Fruit fly (Drosophila melanogaster) whole organism, wandering third instar larva: Measurements from ENCODE around the gene CG13398.

Source experiments
- CG9705 ChIP-seq: fragments of 200-800 bp; sonication (Bioruptor generic); optimal IDR thresholded peaks from 2 replicates; lab custom pipeline; 2018; ENCODE audit warnings: missing biosample characterization, mild to moderate bottlenecking, missing genetic modification characterization
- CrebA ChIP-seq: fragments of 200-800 bp; sonication (Bioruptor generic); optimal IDR thresholded peaks from 2 replicates; lab custom pipeline; 2016; ENCODE audit warnings: missing biosample characterization, mild to moderate bottlenecking, missing genetic modification characterization, borderline replicate concordance
- Dfd ChIP-seq: fragments of >200 bp; optimal IDR thresholded peaks from 2 replicates; lab custom pipeline; 2017; ENCODE audit warnings: missing biosample characterization, missing genetic modification characterization
- Dif ChIP-seq: fragments of 200-275, 200-300 bp; sonication (Bioruptor generic); optimal IDR thresholded peaks from 2 replicates; lab custom pipeline; 2018; ENCODE audit warnings: missing biosample characterization, missing genetic modification characterization; ENCODE audit not compliant: partially characterized antibody
- GATAd ChIP-seq: sonication (Bioruptor generic); optimal IDR thresholded peaks from 2 replicates; lab custom pipeline; 2016; ENCODE audit warnings: missing biosample characterization, missing genetic modification characterization
- HLH106 ChIP-seq: fragments of 200-800 bp; optimal IDR thresholded peaks from 3 replicates; lab custom pipeline; 2019; ENCODE audit warnings: missing biosample characterization, mild to moderate bottlenecking, missing genetic modification characterization, moderate library complexity
- Hnf4 ChIP-seq: fragments of 200-800 bp; sonication (Bioruptor generic); optimal IDR thresholded peaks from 2 replicates; lab custom pipeline; 2016; ENCODE audit warnings: missing biosample characterization, mild to moderate bottlenecking, missing genetic modification characterization
- Hr78 ChIP-seq: fragments of >200 bp; optimal IDR thresholded peaks from 2 replicates; lab custom pipeline; 2017; ENCODE audit warnings: missing biosample characterization, missing genetic modification characterization
- Hr83 ChIP-seq: fragments of 200-300 bp; sonication (Bioruptor generic); optimal IDR thresholded peaks from 2 replicates; lab custom pipeline; 2016; ENCODE audit warnings: missing biosample characterization, mild to moderate bottlenecking, missing genetic modification characterization, moderate library complexity; ENCODE audit not compliant: poor library complexity, severe bottlenecking
- Jra ChIP-seq: sonication (Bioruptor generic); optimal IDR thresholded peaks from 2 replicates; lab custom pipeline; 2016; ENCODE audit warnings: missing biosample characterization, missing genetic modification characterization
- Mio ChIP-seq: sonication (Bioruptor generic); optimal IDR thresholded peaks from 2 replicates; lab custom pipeline; 2016; ENCODE audit warnings: missing biosample characterization, missing genetic modification characterization
- Myc ChIP-seq: fragments of >200 bp; optimal IDR thresholded peaks from 2 replicates; lab custom pipeline; 2017
- N ChIP-seq: fragments of >200 bp; optimal IDR thresholded peaks from 2 replicates; lab custom pipeline; 2018; ENCODE audit warnings: missing biosample characterization, missing external identifiers, missing genetic modification characterization
- OdsH ChIP-seq: fragments of 200-800 bp; sonication (Bioruptor generic); optimal IDR thresholded peaks from 2 replicates; lab custom pipeline; 2016; ENCODE audit warnings: missing biosample characterization, mild to moderate bottlenecking, missing genetic modification characterization
- Rel ChIP-seq, 2 experiments: fragments of 200-800 bp; sonication (Bioruptor generic) in 1 of 2; optimal IDR thresholded peaks; 2 replicates in 1 of 2; 3 replicates in 1 of 2; lab custom pipeline; 2016 to 2019; ENCODE audit warnings: mild to moderate bottlenecking in 2 of 2, missing biosample characterization in 2 of 2, missing genetic modification characterization in 2 of 2, moderate library complexity in 1 of 2
- Sp1 ChIP-seq: fragments of 200-800 bp; sonication (Bioruptor generic); optimal IDR thresholded peaks from 3 replicates; lab custom pipeline; 2019; ENCODE audit warnings: missing biosample characterization, mild to moderate bottlenecking, missing genetic modification characterization, moderate library complexity
- brk ChIP-seq: fragments of 200-800 bp; sonication (Bioruptor generic); optimal IDR thresholded peaks from 2 replicates; lab custom pipeline; 2016; ENCODE audit warnings: missing biosample characterization, mild to moderate bottlenecking, missing genetic modification characterization
- dmrt93B ChIP-seq: fragments of 200-800 bp; sonication (Bioruptor generic); optimal IDR thresholded peaks from 2 replicates; lab custom pipeline; 2018; ENCODE audit warnings: missing biosample characterization, mild to moderate bottlenecking, missing genetic modification characterization
- dsf ChIP-seq: sonication (Bioruptor generic); optimal IDR thresholded peaks from 2 replicates; lab custom pipeline; 2016; ENCODE audit warnings: missing biosample characterization, missing genetic modification characterization, borderline replicate concordance
- ey ChIP-seq: fragments of 200-800 bp; sonication (Bioruptor generic); optimal IDR thresholded peaks from 2 replicates; lab custom pipeline; 2016; ENCODE audit warnings: missing biosample characterization, missing genetic modification characterization
- foxo ChIP-seq, 2 experiments: fragments of 200-800 bp; sonication (Bioruptor generic); optimal IDR thresholded peaks; 2 replicates in 1 of 2; 3 replicates in 1 of 2; lab custom pipeline; 2016 to 2017; ENCODE audit warnings: missing biosample characterization in 2 of 2, missing genetic modification characterization in 2 of 2
- fru ChIP-seq: fragments of 200-800 bp; sonication (Bioruptor generic); optimal IDR thresholded peaks from 3 replicates; lab custom pipeline; 2016; ENCODE audit warnings: missing biosample characterization, mild to moderate bottlenecking, missing genetic modification characterization
- h ChIP-seq: fragments of 200-800 bp; sonication (Bioruptor generic); optimal IDR thresholded peaks from 3 replicates; lab custom pipeline; 2016; ENCODE audit warnings: missing biosample characterization, mild to moderate bottlenecking, missing genetic modification characterization
- pan ChIP-seq: fragments of >200 bp; optimal IDR thresholded peaks from 2 replicates; lab custom pipeline; 2017
- psq ChIP-seq: fragments of 200-800 bp; sonication (Bioruptor generic); optimal IDR thresholded peaks from 3 replicates; lab custom pipeline; 2017; ENCODE audit warnings: missing biosample characterization, mild to moderate bottlenecking, missing genetic modification characterization, moderate library complexity
- sv ChIP-seq: fragments of 200-800 bp; sonication (Bioruptor generic); optimal IDR thresholded peaks from 3 replicates; lab custom pipeline; 2016; ENCODE audit warnings: missing biosample characterization, missing genetic modification characterization
- tai ChIP-seq: sonication (Bioruptor generic); optimal IDR thresholded peaks from 2 replicates; lab custom pipeline; 2016; ENCODE audit warnings: missing biosample characterization, missing genetic modification characterization
- usp ChIP-seq: fragments of >200 bp; optimal IDR thresholded peaks from 2 replicates; lab custom pipeline; 2017; ENCODE audit warnings: missing biosample characterization, missing genetic modification characterization

Gene CG13398

dm6 chr2L:8442147-8442546 is 27.1 kb upstream of the CG13398 start, which contains the start of gene CG31897:
Gene CG31897, plus strand, starts transcription at chr2L:8442447.
- TF ChIP-seq h (GFP tag; lab: Kevin White, UChicago), result no peak
- TF ChIP-seq HLH106 (tag; lab: Kevin White, UChicago), result no peak
- no peak for TF ChIP-seq sv
- TF ChIP-seq, all 38 proteins: peak for 0

dm6 chr2L:8438052-8438451 is 23.0 kb upstream of the CG13398 start, which contains the start of gene mus201:
Gene mus201, plus strand, starts transcription at chr2L:8438169.
- peak; percentile 0 for TF ChIP-seq CG9705 (GFP tag; lab: Kevin White, UChicago)
- TF ChIP-seq usp (GFP tag; lab: Kevin White, UChicago), result no peak

DNA sequence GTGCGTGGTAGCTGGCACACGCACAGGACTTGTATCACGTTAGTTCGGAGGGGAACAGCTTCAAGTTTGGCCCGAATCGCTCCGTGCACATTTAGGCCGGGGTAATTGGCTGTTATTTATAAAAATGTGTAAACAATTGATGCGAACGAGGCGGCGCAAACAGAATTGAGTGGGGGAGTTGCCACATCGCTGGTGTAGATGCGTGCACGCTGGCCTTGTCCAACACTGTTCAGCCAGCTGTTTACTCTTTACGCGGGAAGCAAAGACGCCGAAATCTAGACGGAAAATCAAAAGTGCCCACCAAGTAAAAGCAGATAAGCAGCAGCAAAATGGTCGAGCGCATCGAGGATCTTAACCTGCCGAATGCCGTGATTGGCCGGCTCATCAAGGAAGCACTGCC is 22.1 kb upstream of the CG13398 start, which contains the start of the genes D12 and Chrac-14:
TSS of gene D12 (minus strand) at position 190 of the 400 bp plus-strand sequence.
TSS of gene Chrac-14 (plus strand) at position 230 of the 400 bp plus-strand sequence.
- peak; percentile 87 for TF ChIP-seq Hr83
- TF ChIP-seq OdsH (GFP tag; lab: Kevin White, UChicago), result peak; percentile 4
- TF ChIP-seq fru (GFP tag; lab: Kevin White, UChicago), result no peak
- TF ChIP-seq psq (GFP tag; lab: Kevin White, UChicago), result peak; percentile 41
- no peak for TF ChIP-seq HLH106 (tag; lab: Kevin White, UChicago)
- no peak for TF ChIP-seq sv
- peak; percentile 0 for TF ChIP-seq Myc (lab: Kevin White, UChicago)

- TF ChIP-seq Dif (GFP tag; lab: Kevin White, UChicago) (peak; percentile 22), pan (lab: Kevin White, UChicago) (no peak), GATAd (GFP tag; lab: Kevin White, UChicago) (no peak)
Observed at dm6 chr2L:8433512-8433911, 18.5 kb upstream of the CG13398 start, which contains the start of gene grk. Gene grk, minus strand, starts transcription at chr2L:8433598.

DNA sequence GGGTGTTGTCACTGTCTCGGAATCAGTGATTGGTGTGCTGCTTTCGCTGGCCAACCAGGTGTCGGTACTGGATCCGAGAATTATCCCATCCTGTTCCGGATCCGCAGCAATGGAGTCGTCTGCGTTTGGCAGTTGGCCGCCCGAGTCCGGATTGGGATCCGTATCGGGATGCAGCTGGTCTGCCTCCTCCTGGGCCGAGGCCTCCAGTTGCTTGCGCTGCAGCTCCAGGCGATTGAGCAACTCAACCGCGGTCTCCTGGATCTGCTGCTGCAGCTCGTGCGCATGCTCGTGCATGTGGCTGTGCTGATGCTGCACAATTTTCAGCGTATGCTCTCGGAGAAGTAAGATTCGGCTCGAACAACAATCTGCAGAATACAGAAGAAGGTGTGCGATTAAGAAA is 17.1 kb upstream of the CG13398 start:
- no peak for TF ChIP-seq ey (GFP tag; lab: Kevin White, UChicago)
- TF ChIP-seq Myc (lab: Kevin White, UChicago), result no peak
- no peak for TF ChIP-seq Hr83
- TF ChIP-seq Mio (GFP tag; lab: Kevin White, UChicago), result no peak
- TF ChIP-seq fru (GFP tag; lab: Kevin White, UChicago), result no peak
- TF ChIP-seq h (GFP tag; lab: Kevin White, UChicago), result no peak
- TF ChIP-seq sv, result no peak
- no peak for TF ChIP-seq Sp1 (GFP tag; lab: Kevin White, UChicago)
- TF ChIP-seq tai (GFP tag; lab: Kevin White, UChicago), result no peak
- TF ChIP-seq GATAd (GFP tag; lab: Kevin White, UChicago), result no peak
- no peak for TF ChIP-seq brk
- no peak for TF ChIP-seq Hnf4
- TF ChIP-seq dsf (GFP tag; lab: Kevin White, UChicago), result no peak
- TF ChIP-seq Hr78 (GFP tag; lab: Kevin White, UChicago), result no peak
- TF ChIP-seq CG9705 (GFP tag; lab: Kevin White, UChicago), result no peak
- TF ChIP-seq dmrt93B (GFP tag; lab: Kevin White, UChicago), result no peak
- TF ChIP-seq, all 38 proteins: peak for 0

dm6 chr2L:8426801-8427200 is 11.7 kb upstream of the CG13398 start:
- TF ChIP-seq psq (GFP tag; lab: Kevin White, UChicago), result no peak
- no peak for TF ChIP-seq ey (GFP tag; lab: Kevin White, UChicago)
- no peak for TF ChIP-seq Dfd (GFP tag; lab: Kevin White, UChicago)
- no peak for TF ChIP-seq N (GFP tag; lab: Kevin White, UChicago)
- no peak for TF ChIP-seq CrebA
- TF ChIP-seq Hr78 (GFP tag; lab: Kevin White, UChicago), result no peak
- TF ChIP-seq Rel (GFP tag; optimal IDR thresholded peaks at IDR 0.05; lab: Kevin White, UChicago), result no peak
- TF ChIP-seq Rel (tag; optimal IDR thresholded peaks at IDR 0.05; lab: Kevin White, UChicago), result no peak
- no peak for TF ChIP-seq foxo (GFP tag; optimal IDR thresholded peaks at IDR 0.05; lab: Kevin White, UChicago)
- TF ChIP-seq h (GFP tag; lab: Kevin White, UChicago), result no peak
- TF ChIP-seq Jra (GFP tag; lab: Kevin White, UChicago), result no peak
- TF ChIP-seq fru (GFP tag; lab: Kevin White, UChicago), result no peak
